Worm (Caenorhabditis elegans) whole organism, L4 larva: ENCODE results near the gene fbxl-5.

Experiments
- D1046.2 ChIP-seq: fragments of 200-800 bp; sonication (Bioruptor generic); IDR thresholded peaks from 2 replicates; pipeline ENCODE4 v1.3.6; 2022; ENCODE audit warnings: missing genetic modification characterization, missing compliant biosample characterization
- F37D6.2 ChIP-seq: sonication (generic microtip); optimal IDR thresholded peaks from 2 replicates; lab custom pipeline; 2016; ENCODE audit warnings: mild to moderate bottlenecking, missing genetic modification characterization, missing compliant biosample characterization
- F49E8.2 ChIP-seq: sonication (generic microtip); optimal IDR thresholded peaks from 2 replicates; lab custom pipeline; 2016; ENCODE audit warnings: missing compliant biosample characterization, mild to moderate bottlenecking, missing genetic modification characterization, borderline replicate concordance
- T20F7.1 ChIP-seq: fragments of 200-800 bp; sonication (Bioruptor generic); optimal IDR thresholded peaks from 2 replicates; lab custom pipeline; 2018; ENCODE audit warnings: mild to moderate bottlenecking, missing genetic modification characterization, missing compliant biosample characterization
- Y48G9A.11 ChIP-seq: fragments of 200-800 bp; sonication (Bioruptor generic); IDR thresholded peaks from 2 replicates; pipeline ENCODE4 v1.3.6; 2022; ENCODE audit warnings: missing genetic modification reagents, missing genetic modification characterization, missing compliant biosample characterization
- aly-2 ChIP-seq: sonication (generic microtip); optimal IDR thresholded peaks from 2 replicates; lab custom pipeline; 2018; ENCODE audit warnings: missing biosample characterization, missing genetic modification characterization
- attf-4 ChIP-seq: sonication (generic microtip); optimal IDR thresholded peaks from 3 replicates; lab custom pipeline; 2017; ENCODE audit warnings: missing biosample characterization, missing genetic modification characterization
- ceh-20 ChIP-seq: fragments of 200-800 bp; sonication (Bioruptor generic); IDR thresholded peaks from 2 replicates; pipeline ENCODE4 v1.3.6; 2022; ENCODE audit warnings: missing genetic modification reagents, missing genetic modification characterization, missing compliant biosample characterization
- ceh-32 ChIP-seq: sonication (generic microtip); optimal IDR thresholded peaks from 2 replicates; lab custom pipeline; 2016; ENCODE audit warnings: mild to moderate bottlenecking, missing genetic modification characterization, missing compliant biosample characterization; ENCODE audit not compliant: poor library complexity
- ceh-62 ChIP-seq: sonication (generic microtip); optimal IDR thresholded peaks from 2 replicates; lab custom pipeline; 2017; ENCODE audit warnings: missing biosample characterization, missing genetic modification characterization
- cey-2 ChIP-seq: sonication (generic microtip); optimal IDR thresholded peaks from 3 replicates; lab custom pipeline; 2017; ENCODE audit warnings: missing genetic modification characterization, mild to moderate bottlenecking, missing compliant biosample characterization, antibody characterized with exemption, borderline replicate concordance; ENCODE audit not compliant: insufficient read depth
- daf-12 ChIP-seq: fragments of 150-350 bp; optimal IDR thresholded peaks from 2 replicates; lab custom pipeline; 2014; ENCODE audit warnings: missing biosample characterization, missing genetic modification reagents, missing genetic modification characterization
- daf-8 ChIP-seq: fragments of 200-800 bp; sonication (Bioruptor generic); IDR thresholded peaks from 2 replicates; pipeline ENCODE4 v1.3.6; 2022; ENCODE audit warnings: missing genetic modification characterization, missing compliant biosample characterization
- dmd-8 ChIP-seq: fragments of 200-800 bp; sonication (Bioruptor generic); IDR thresholded peaks from 2 replicates; pipeline ENCODE4 v1.3.6; 2022; ENCODE audit warnings: missing genetic modification characterization, missing compliant biosample characterization
- fos-1 ChIP-seq: fragments of 150-350 bp; optimal IDR thresholded peaks from 2 replicates; lab custom pipeline; 2014; ENCODE audit warnings: missing biosample characterization, missing genetic modification characterization
- hlh-11 ChIP-seq: fragments of 200-800 bp; sonication (Bioruptor generic); optimal IDR thresholded peaks from 2 replicates; lab custom pipeline; 2018; ENCODE audit warnings: mild to moderate bottlenecking, missing genetic modification characterization, missing compliant biosample characterization
- hmg-1.1 ChIP-seq: fragments of 200-800 bp; sonication (Bioruptor generic); IDR thresholded peaks from 2 replicates; pipeline ENCODE4 v1.3.6; 2022; ENCODE audit warnings: missing genetic modification reagents, missing genetic modification characterization, missing compliant biosample characterization
- lin-1 ChIP-seq: fragments of 200-800 bp; sonication (Bioruptor generic); IDR thresholded peaks from 2 replicates; pipeline ENCODE4 v1.3.6; 2022; ENCODE audit warnings: missing genetic modification reagents, missing genetic modification characterization, missing compliant biosample characterization
- lin-13 ChIP-seq: fragments of 150-350 bp; optimal IDR thresholded peaks from 2 replicates; lab custom pipeline; 2014; ENCODE audit warnings: missing biosample characterization, missing genetic modification reagents, missing genetic modification characterization
- lin-15B ChIP-seq: fragments of 150-350 bp; sonication (generic microtip); optimal IDR thresholded peaks from 3 replicates; lab custom pipeline; 2014; ENCODE audit warnings: missing biosample characterization, missing genetic modification characterization
- lin-38 ChIP-seq: fragments of 200-800 bp; sonication (Bioruptor generic); IDR thresholded peaks from 2 replicates; pipeline ENCODE4 v1.3.6; 2022; ENCODE audit warnings: missing genetic modification reagents, missing genetic modification characterization, missing compliant biosample characterization
- lir-3 ChIP-seq: sonication (generic microtip); optimal IDR thresholded peaks from 2 replicates; lab custom pipeline; 2016; ENCODE audit warnings: mild to moderate bottlenecking, missing genetic modification characterization, missing compliant biosample characterization
- mdt-29 ChIP-seq: fragments of 200-800 bp; sonication (Bioruptor generic); IDR thresholded peaks from 2 replicates; pipeline ENCODE4 v1.3.6; 2022; ENCODE audit warnings: missing genetic modification reagents, missing genetic modification characterization, missing compliant biosample characterization
- mep-1 ChIP-seq: fragments of 150-350 bp; sonication (generic microtip); optimal IDR thresholded peaks from 3 replicates; lab custom pipeline; 2014; ENCODE audit warnings: missing biosample characterization, missing genetic modification characterization
- mxl-2 ChIP-seq: fragments of 200-800 bp; sonication (Bioruptor generic); conservative IDR thresholded peaks from 2 replicates; pipeline ENCODE4 v1.3.6; 2022; ENCODE audit warnings: missing genetic modification reagents, missing genetic modification characterization, missing compliant biosample characterization
- mxl-3 ChIP-seq: fragments of 200-800 bp; sonication (Bioruptor generic); optimal IDR thresholded peaks from 2 replicates; lab custom pipeline; 2018; ENCODE audit warnings: mild to moderate bottlenecking, missing genetic modification characterization, missing compliant biosample characterization
- nhr-102 ChIP-seq: sonication (generic microtip); optimal IDR thresholded peaks from 2 replicates; lab custom pipeline; 2016; ENCODE audit warnings: mild to moderate bottlenecking, missing genetic modification characterization, moderate library complexity, missing compliant biosample characterization
- nhr-11 ChIP-seq: fragments of 150-350 bp; optimal IDR thresholded peaks from 2 replicates; lab custom pipeline; 2014; ENCODE audit warnings: missing biosample characterization, missing genetic modification characterization
- nhr-28 ChIP-seq: fragments of 150-350 bp; optimal IDR thresholded peaks from 2 replicates; lab custom pipeline; 2014; ENCODE audit warnings: missing biosample characterization, missing genetic modification characterization
- nhr-41 ChIP-seq: fragments of 200-800 bp; sonication (Bioruptor generic); IDR thresholded peaks from 2 replicates; pipeline ENCODE4 v1.3.6; 2022; ENCODE audit warnings: missing genetic modification reagents, missing genetic modification characterization, missing compliant biosample characterization
- pha-4 ChIP-seq, 2 experiments: fragments of 150-350 bp in 1 of 2; fragments of 200-800 bp in 1 of 2; sonication (Bioruptor generic) in 1 of 2; IDR thresholded peaks in 1 of 2; optimal IDR thresholded peaks in 1 of 2; 2 replicates each; pipeline versions ENCODE4 v1.3.6 to Lab custom; 2014 to 2022; ENCODE audit warnings: missing genetic modification characterization in 2 of 2, missing genetic modification reagents in 2 of 2, missing biosample characterization in 1 of 2, missing compliant biosample characterization in 1 of 2
- php-3 ChIP-seq: fragments of 200-800 bp; sonication (Bioruptor generic); IDR thresholded peaks from 2 replicates; pipeline ENCODE4 v1.3.6; 2022; ENCODE audit warnings: missing genetic modification reagents, missing genetic modification characterization, missing compliant biosample characterization
- saeg-2 ChIP-seq: fragments of 200-800 bp; sonication (Bioruptor generic); IDR thresholded peaks from 2 replicates; pipeline ENCODE4 v1.3.6; 2022; ENCODE audit warnings: missing genetic modification reagents, missing genetic modification characterization, missing compliant biosample characterization
- set-16 ChIP-seq: fragments of 200-800 bp; sonication (Bioruptor generic); IDR thresholded peaks from 2 replicates; pipeline ENCODE4 v1.3.6; 2022; ENCODE audit warnings: missing genetic modification reagents, missing genetic modification characterization, missing compliant biosample characterization
- snpc-1.2 ChIP-seq: fragments of 200-800 bp; sonication (Bioruptor generic); IDR thresholded peaks from 2 replicates; pipeline ENCODE4 v1.3.6; 2022; ENCODE audit warnings: missing genetic modification reagents, missing genetic modification characterization, missing compliant biosample characterization
- unc-130 ChIP-seq: sonication (generic microtip); optimal IDR thresholded peaks from 2 replicates; lab custom pipeline; 2016; ENCODE audit warnings: missing genetic modification reagents, missing genetic modification characterization, missing compliant biosample characterization
- zfp-3 ChIP-seq: fragments of 200-800 bp; sonication (Bioruptor generic); conservative IDR thresholded peaks from 2 replicates; pipeline ENCODE4 v1.3.6; 2022; ENCODE audit warnings: missing genetic modification reagents, missing genetic modification characterization, missing compliant biosample characterization
- zip-11 ChIP-seq: fragments of 200-800 bp; sonication (Bioruptor generic); IDR thresholded peaks from 2 replicates; pipeline ENCODE4 v1.3.6; 2022; ENCODE audit warnings: missing genetic modification characterization, missing compliant biosample characterization
- zip-2 ChIP-seq: fragments of 150-350 bp; optimal IDR thresholded peaks from 2 replicates; lab custom pipeline; 2014; ENCODE audit warnings: missing biosample characterization, missing genetic modification characterization

Gene fbxl-5

DNA sequence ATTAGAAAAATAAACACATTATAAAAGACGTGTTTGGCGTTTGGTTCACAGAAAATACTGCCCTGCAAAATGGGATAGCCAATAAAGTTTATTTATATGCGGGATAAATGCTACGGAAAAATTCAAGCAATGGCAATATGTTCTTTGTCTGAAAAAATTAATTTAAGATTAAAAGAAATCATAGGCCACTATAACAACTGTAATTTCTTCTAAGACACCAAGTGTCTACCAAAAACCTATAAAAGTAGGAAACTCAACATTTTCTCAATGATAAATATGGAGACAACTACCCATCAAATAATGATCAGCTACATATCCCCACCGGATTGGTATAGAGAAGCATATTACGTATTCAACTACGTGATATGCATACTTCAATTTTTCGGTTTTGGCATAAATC, 37.4 kb upstream of the fbxl-5 start, which contains the start of gene srw-3:
Gene srw-3 (plus strand): TSS at position 301 of the 400 bp plus-strand sequence.
- TF ChIP-seq snpc-1.2 (GFP tag; lab: Robert Waterston, UW) (no peak), nhr-41 (GFP tag; lab: Robert Waterston, UW) (no peak), lir-3 (tag; lab: Kevin White, UChicago) (no peak), ceh-32 (tag; lab: Kevin White, UChicago) (no peak), pha-4 (GFP tag; IDR thresholded peaks at IDR 0.05; lab: Robert Waterston, UW) (no peak), pha-4 (tag; optimal IDR thresholded peaks at IDR 0.05; lab: Kevin White, UChicago) (no peak), mxl-2 (GFP tag; lab: Robert Waterston, UW) (no peak), lin-38 (GFP tag; lab: Robert Waterston, UW) (no peak), mxl-3 (GFP tag; lab: Kevin White, UChicago) (no peak), daf-8 (GFP tag; lab: Robert Waterston, UW) (no peak), lin-13 (GFP tag; lab: Kevin White, UChicago) (no peak)

DNA sequence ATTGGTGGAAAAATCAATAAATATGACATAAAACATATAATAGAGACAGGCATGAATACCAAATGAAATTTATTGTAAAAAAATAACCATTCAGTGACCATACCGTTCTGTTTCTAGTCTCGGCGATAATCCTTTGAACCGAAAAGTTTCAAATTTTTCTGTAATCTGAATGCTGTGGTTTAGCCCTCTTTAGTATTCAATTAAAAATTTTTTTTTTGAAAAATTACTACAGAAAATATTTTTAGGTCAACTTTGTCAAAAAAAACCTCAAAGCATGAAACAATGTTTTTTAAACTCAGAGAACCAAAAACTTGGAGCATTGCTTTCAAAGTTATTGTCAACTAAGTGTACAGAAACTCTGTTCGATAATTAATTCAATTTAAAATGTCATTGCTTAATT, 34.2 kb upstream of the fbxl-5 start, which contains the start of gene ZK105.11:
Gene ZK105.11 (minus strand): TSS at position 101 of the 400 bp plus-strand sequence.
- no peak for TF ChIP-seq saeg-2 (GFP tag; lab: Robert Waterston, UW)
- no peak for TF ChIP-seq ceh-20 (GFP tag; lab: Robert Waterston, UW)
- TF ChIP-seq T20F7.1, result no peak
- TF ChIP-seq hmg-1.1 (GFP tag; lab: Robert Waterston, UW), result no peak
- TF ChIP-seq dmd-8 (GFP tag; lab: Robert Waterston, UW), result no peak
- no peak for TF ChIP-seq php-3 (GFP tag; lab: Robert Waterston, UW)
- no peak for TF ChIP-seq mep-1 (tag; lab: Kevin White, UChicago)
- TF ChIP-seq Y48G9A.11, result no peak
- no peak for TF ChIP-seq mdt-29 (GFP tag; lab: Robert Waterston, UW)
- no peak for TF ChIP-seq attf-4 (tag; lab: Kevin White, UChicago)
- TF ChIP-seq nhr-28 (tag; lab: Kevin White, UChicago), result no peak
- no peak for TF ChIP-seq lin-1
- TF ChIP-seq fos-1 (tag; lab: Kevin White, UChicago), result no peak

DNA sequence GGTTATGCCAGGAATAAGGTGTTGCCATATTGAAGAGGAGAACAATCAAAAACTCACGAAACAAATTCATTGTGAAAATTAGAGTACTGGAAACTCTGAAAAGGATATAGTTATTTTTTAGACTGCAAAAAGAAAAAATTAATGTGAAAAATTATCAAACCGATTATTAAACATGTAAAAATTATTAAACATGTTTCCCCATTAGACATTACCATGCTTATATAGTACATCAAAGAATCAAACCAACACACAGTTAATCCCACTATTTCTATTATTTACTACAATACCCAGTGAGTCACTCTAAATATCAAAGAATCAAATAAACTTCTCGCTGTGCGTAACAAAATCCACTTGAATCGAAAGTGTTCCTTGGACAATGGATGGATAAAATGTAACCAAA, 29.6 kb upstream of the fbxl-5 start, which contains the start of gene ZK105.13:
Gene ZK105.13 (minus strand): TSS at position 101 of the 400 bp plus-strand sequence.
- no peak for TF ChIP-seq snpc-1.2 (GFP tag; lab: Robert Waterston, UW)
- no peak for TF ChIP-seq nhr-11 (tag; lab: Kevin White, UChicago)
- TF ChIP-seq zip-2 (tag; lab: Kevin White, UChicago), result no peak
- no peak for TF ChIP-seq zip-11 (GFP tag; lab: Robert Waterston, UW)
- TF ChIP-seq cey-2 (tag; lab: Kevin White, UChicago), result no peak
- TF ChIP-seq aly-2, result no peak
- no peak for TF ChIP-seq hlh-11
- no peak for TF ChIP-seq nhr-102
- TF ChIP-seq F49E8.2 (tag; lab: Kevin White, UChicago), result no peak
- no peak for TF ChIP-seq set-16 (GFP tag; lab: Robert Waterston, UW)
- TF ChIP-seq ceh-62, result no peak
- TF ChIP-seq lin-15B (tag; lab: Kevin White, UChicago), result no peak
- TF ChIP-seq F37D6.2 (tag; lab: Kevin White, UChicago), result no peak
- TF ChIP-seq unc-130 (GFP tag; lab: Kevin White, UChicago), result no peak
- no peak for TF ChIP-seq zfp-3
- no peak for TF ChIP-seq fos-1 (tag; lab: Kevin White, UChicago)
- TF ChIP-seq daf-12 (tag; lab: Kevin White, UChicago), result no peak
- no peak for TF ChIP-seq D1046.2 (GFP tag; lab: Robert Waterston, UW)
